Fruit fly (Drosophila melanogaster) whole organism, embryonic: ENCODE results near the gene Sbf.
A peak's percentile ranks its signal among the peaks of the same experiment; 100 is the strongest.

Experiments used
- CG1024 ChIP-seq: fragments of 200-800 bp; sonication (Bioruptor generic); IDR thresholded peaks from 2 replicates; pipeline ENCODE4 v1.3.6; 2022; ENCODE audit warnings: missing biosample characterization, missing genetic modification characterization
- CG11247 ChIP-seq: fragments of 200-800 bp; sonication (Bioruptor generic); IDR thresholded peaks from 2 replicates; pipeline ENCODE4 v1.3.6; 2022; ENCODE audit warnings: missing biosample characterization, missing genetic modification characterization
- CG11456 ChIP-seq: fragments of 200-800 bp; sonication (Bioruptor generic); IDR thresholded peaks from 3 replicates; pipeline ENCODE4 v1.3.6; 2022; ENCODE audit warnings: missing biosample characterization, missing genetic modification characterization
- CG1233 ChIP-seq: fragments of 200-800 bp; sonication (Bioruptor generic); optimal IDR thresholded peaks from 4 replicates; lab custom pipeline; 2018; ENCODE audit warnings: missing biosample characterization, mild to moderate bottlenecking, missing genetic modification characterization
- CG14050 ChIP-seq: fragments of 200-800 bp; sonication (Bioruptor generic); IDR thresholded peaks from 3 replicates; pipeline ENCODE4 v1.3.6; 2022; ENCODE audit warnings: missing biosample characterization, missing genetic modification characterization
- CG15479 ChIP-seq: fragments of 200-800 bp; sonication (Bioruptor generic); optimal IDR thresholded peaks from 3 replicates; lab custom pipeline; 2019; ENCODE audit warnings: missing biosample characterization, mild to moderate bottlenecking, missing genetic modification characterization, moderate library complexity
- CG1832 ChIP-seq: fragments of 200-800 bp; sonication (Bioruptor generic); optimal IDR thresholded peaks from 2 replicates; lab custom pipeline; 2017; ENCODE audit warnings: missing biosample characterization, mild to moderate bottlenecking, missing genetic modification characterization, inconsistent platforms
- CG18599 ChIP-seq: fragments of 200-800 bp; sonication (Bioruptor generic); optimal IDR thresholded peaks from 3 replicates; lab custom pipeline; 2017; ENCODE audit warnings: missing biosample characterization, missing genetic modification characterization, mild to moderate bottlenecking, moderate library complexity, missing genetic modification reagents
- CG2875 ChIP-seq: fragments of 200-800 bp; sonication (Bioruptor generic); optimal IDR thresholded peaks from 2 replicates; lab custom pipeline; 2017; ENCODE audit warnings: missing biosample characterization, mild to moderate bottlenecking, missing genetic modification characterization, missing genetic modification reagents
- CG30020 ChIP-seq: fragments of 200-800 bp; optimal IDR thresholded peaks from 2 replicates; lab custom pipeline; 2019; ENCODE audit warnings: missing biosample characterization, mild to moderate bottlenecking, missing genetic modification characterization, moderate library complexity
- CG33557 ChIP-seq: fragments of 200-800 bp; sonication (Bioruptor generic); optimal IDR thresholded peaks from 2 replicates; lab custom pipeline; 2019; ENCODE audit warnings: missing biosample characterization, mild to moderate bottlenecking, missing genetic modification characterization, moderate library complexity
- CG4360 ChIP-seq: fragments of 200-800 bp; sonication (Bioruptor generic); IDR thresholded peaks from 2 replicates; pipeline ENCODE4 v1.3.6; 2022; ENCODE audit warnings: missing biosample characterization, missing genetic modification characterization
- CG7928 ChIP-seq: fragments of 200-800 bp; sonication (Bioruptor generic); optimal IDR thresholded peaks from 2 replicates; lab custom pipeline; 2017; ENCODE audit warnings: missing biosample characterization, mild to moderate bottlenecking, missing genetic modification characterization
- CG8359 ChIP-seq: fragments of 200-800 bp; sonication (Bioruptor generic); optimal IDR thresholded peaks from 2 replicates; lab custom pipeline; 2017; ENCODE audit warnings: missing biosample characterization, mild to moderate bottlenecking, missing genetic modification characterization, borderline replicate concordance
- Drgx ChIP-seq: fragments of 200-800 bp; sonication (Bioruptor generic); IDR thresholded peaks from 2 replicates; pipeline ENCODE4 v1.3.6; 2022; ENCODE audit warnings: missing biosample characterization, missing genetic modification characterization
- E2f1 ChIP-seq: fragments of 200-800 bp; sonication (Bioruptor generic); IDR thresholded peaks from 2 replicates; pipeline ENCODE4 v1.3.6; 2022; ENCODE audit warnings: missing biosample characterization, missing genetic modification characterization
- E2f2 ChIP-seq: fragments of 200-800 bp; sonication (Bioruptor generic); IDR thresholded peaks from 2 replicates; pipeline ENCODE4 v1.3.6; 2022; ENCODE audit warnings: missing biosample characterization, missing genetic modification characterization
- Elba2 ChIP-seq: fragments of 200-800 bp; sonication (Bioruptor generic); optimal IDR thresholded peaks from 3 replicates; lab custom pipeline; 2016; ENCODE audit warnings: missing biosample characterization, missing genetic modification characterization
- Ets65A ChIP-seq: fragments of 200-800 bp; sonication (Bioruptor generic); peaks from one replicate; lab custom pipeline; 2016; ENCODE audit warnings: missing biosample characterization, missing genetic modification characterization
- HLH3B ChIP-seq: fragments of 200-800 bp; sonication (Bioruptor generic); IDR thresholded peaks from 2 replicates; pipeline ENCODE4 v1.3.6; 2022; ENCODE audit warnings: missing biosample characterization, missing genetic modification characterization
- NK7.1 ChIP-seq: fragments of 200-800 bp; sonication (Bioruptor generic); optimal IDR thresholded peaks from 3 replicates; lab custom pipeline; 2016; ENCODE audit warnings: missing biosample characterization, missing genetic modification characterization
- Opbp ChIP-seq: fragments of 200-800 bp; sonication (Bioruptor generic); IDR thresholded peaks from 3 replicates; pipeline ENCODE4 v1.3.6; 2022; ENCODE audit warnings: missing biosample characterization, missing genetic modification characterization; ENCODE audit not compliant: partially characterized antibody
- Sox102F ChIP-seq: fragments of 200-800 bp; sonication (Bioruptor generic); optimal IDR thresholded peaks from 2 replicates; lab custom pipeline; 2018; ENCODE audit warnings: missing biosample characterization, mild to moderate bottlenecking, missing genetic modification characterization, moderate library complexity
- abd-A ChIP-seq: fragments of 200-800 bp; sonication (Bioruptor generic); optimal IDR thresholded peaks from 3 replicates; lab custom pipeline; 2019; ENCODE audit warnings: missing biosample characterization, mild to moderate bottlenecking, missing genetic modification characterization, moderate library complexity
- bab2 ChIP-seq: fragments of 200-800 bp; sonication (Bioruptor generic); optimal IDR thresholded peaks from 2 replicates; lab custom pipeline; 2016; ENCODE audit warnings: missing biosample characterization, missing genetic modification characterization
- bsh ChIP-seq, 2 experiments: fragments of 200-800 bp; sonication (Bioruptor generic); optimal IDR thresholded peaks; 2 replicates each; lab custom pipeline; 2017 to 2018; ENCODE audit warnings: mild to moderate bottlenecking in 2 of 2, missing biosample characterization in 2 of 2, missing genetic modification characterization in 2 of 2, moderate library complexity in 1 of 2
- cato ChIP-seq: fragments of 200-800 bp; sonication (Bioruptor generic); optimal IDR thresholded peaks from 2 replicates; lab custom pipeline; 2016; ENCODE audit warnings: missing biosample characterization, missing genetic modification characterization, borderline replicate concordance
- chinmo ChIP-seq: fragments of 200-800 bp; sonication (Bioruptor generic); IDR thresholded peaks from 4 replicates; pipeline ENCODE4 v1.3.6; 2022; ENCODE audit warnings: missing biosample characterization, missing genetic modification characterization; ENCODE audit not compliant: partially characterized antibody
- crol ChIP-seq: fragments of 200-800 bp; sonication (Bioruptor generic); IDR thresholded peaks from 2 replicates; pipeline ENCODE4 v1.3.6; 2022; ENCODE audit warnings: missing biosample characterization, missing genetic modification characterization
- ken ChIP-seq: fragments of 200-800 bp; sonication (Bioruptor generic); IDR thresholded peaks from 3 replicates; pipeline ENCODE4 v1.3.6; 2022; ENCODE audit warnings: missing biosample characterization, missing genetic modification characterization
- lab ChIP-seq: fragments of 200-800 bp; sonication (Bioruptor generic); optimal IDR thresholded peaks from 3 replicates; lab custom pipeline; 2017; ENCODE audit warnings: missing biosample characterization, missing genetic modification characterization, mild to moderate bottlenecking, moderate library complexity, missing genetic modification reagents
- pb ChIP-seq: fragments of 200-800 bp; sonication (Bioruptor generic); optimal IDR thresholded peaks from 3 replicates; lab custom pipeline; 2016; ENCODE audit warnings: missing biosample characterization, missing genetic modification characterization
- scrt ChIP-seq: fragments of 200-800 bp; sonication (Bioruptor generic); optimal IDR thresholded peaks from 2 replicates; lab custom pipeline; 2018; ENCODE audit warnings: missing biosample characterization, mild to moderate bottlenecking, missing genetic modification characterization, moderate library complexity
- vnd ChIP-seq: fragments of 200-800 bp; sonication (Bioruptor generic); IDR thresholded peaks from 3 replicates; pipeline ENCODE4 v1.3.6; 2022; ENCODE audit warnings: missing biosample characterization, missing genetic modification characterization; ENCODE audit not compliant: partially characterized antibody
- wek ChIP-seq: fragments of 200-800 bp; sonication (Bioruptor generic); optimal IDR thresholded peaks from 3 replicates; lab custom pipeline; 2018; ENCODE audit warnings: missing biosample characterization, mild to moderate bottlenecking, missing genetic modification characterization, moderate library complexity
- zfh1 ChIP-seq: fragments of 200-800 bp; sonication (Bioruptor generic); IDR thresholded peaks from 3 replicates; pipeline ENCODE4 v1.3.6; 2022; ENCODE audit warnings: missing biosample characterization, missing genetic modification characterization

Sbf gene

dm6 chr3R:11833406-11833805, 36.7 kb upstream of the Sbf start:
- TF ChIP-seq CG1832 (GFP tag; lab: Kevin White, UChicago) = peak; percentile 25
- no peak for TF ChIP-seq CG30020
- TF ChIP-seq CG15479 (GFP tag; lab: Kevin White, UChicago) = no peak
- TF ChIP-seq lab (GFP tag; lab: Kevin White, UChicago) = peak; percentile 2
- no peak for TF ChIP-seq CG11456 (GFP tag; lab: Robert Waterston, UW)
- no peak for TF ChIP-seq vnd (GFP tag; lab: Robert Waterston, UW)
- 0 out of 3 replicates have a peak, but pooled peaks have one; percentile 26 for TF ChIP-seq ken (GFP tag; lab: Robert Waterston, UW)
- no peak for TF ChIP-seq CG1024 (GFP tag; lab: Robert Waterston, UW)
- peak; percentile 32 for TF ChIP-seq scrt (GFP tag; lab: Kevin White, UChicago)
- TF ChIP-seq abd-A (tag; lab: Kevin White, UChicago) = peak; percentile 4
- TF ChIP-seq CG14050 = no peak
- TF ChIP-seq CG7928 (GFP tag; lab: Kevin White, UChicago) = no peak
- TF ChIP-seq Opbp (GFP tag; lab: Robert Waterston, UW) = no peak
- TF ChIP-seq E2f2 (GFP tag; lab: Robert Waterston, UW) = no peak
- 0 out of 4 replicates have a peak, but pooled peaks have one; percentile 14 for TF ChIP-seq chinmo (GFP tag; lab: Robert Waterston, UW)
- TF ChIP-seq crol (GFP tag; lab: Robert Waterston, UW) = peak; percentile 63
- peak; percentile 10 for TF ChIP-seq CG18599 (GFP tag; lab: Kevin White, UChicago)
- no peak for TF ChIP-seq CG2875
- no peak for TF ChIP-seq E2f1 (GFP tag; lab: Robert Waterston, UW)
- TF ChIP-seq CG4360 (GFP tag; lab: Robert Waterston, UW) = 0 out of 2 replicates have a peak, but pooled peaks have one; percentile 34
- TF ChIP-seq bab2 = no peak
- no peak for TF ChIP-seq Sox102F
- TF ChIP-seq CG11247 (GFP tag; lab: Robert Waterston, UW) = no peak
- TF ChIP-seq Ets65A (GFP tag; lab: Kevin White, UChicago) = peak; percentile 53
- no peak for TF ChIP-seq Elba2
- TF ChIP-seq Drgx (GFP tag; lab: Robert Waterston, UW) = no peak
- TF ChIP-seq zfh1 (GFP tag; lab: Robert Waterston, UW) = 0 out of 3 replicates have a peak, but pooled peaks have one; percentile 16
- TF ChIP-seq cato = no peak
- no peak for TF ChIP-seq pb (GFP tag; lab: Kevin White, UChicago)
- TF ChIP-seq HLH3B = no peak
- TF ChIP-seq CG1233 (GFP tag; lab: Kevin White, UChicago) = no peak
- no peak for TF ChIP-seq NK7.1 (GFP tag; lab: Kevin White, UChicago)
- no peak for TF ChIP-seq CG33557 (GFP tag; lab: Kevin White, UChicago)

- peak; percentile 98 for TF ChIP-seq CG8359 (GFP tag; lab: Kevin White, UChicago)
- no peak for TF ChIP-seq scrt (GFP tag; lab: Kevin White, UChicago)
- peak in 1 of 2 experiments; percentile 8 for TF ChIP-seq bsh (GFP tag; optimal IDR thresholded peaks at IDR 0.05; lab: Kevin White, UChicago)
- peak; percentile 16; the same call in 1 of the 2 replicates for TF ChIP-seq crol (GFP tag; lab: Robert Waterston, UW)
- no peak for TF ChIP-seq wek (GFP tag; lab: Kevin White, UChicago)
Observed at dm6 chr3R:11830757-11831586, 34.2 kb upstream of the Sbf start.
